Fruit fly (Drosophila melanogaster) whole organism, embryonic: ENCODE data around the gene CG14742.

Source experiments
- CG13624 ChIP-seq: fragments of 200-800 bp; sonication (Bioruptor generic); optimal IDR thresholded peaks from 2 replicates; lab custom pipeline; 2016; ENCODE audit warnings: missing biosample characterization, missing genetic modification characterization
- CG17802 ChIP-seq: fragments of 200-800 bp; sonication (Bioruptor generic); optimal IDR thresholded peaks from 2 replicates; lab custom pipeline; 2018; ENCODE audit warnings: missing biosample characterization, mild to moderate bottlenecking, missing genetic modification characterization, moderate library complexity
- CG18011 ChIP-seq: fragments of 200-800 bp; sonication (Bioruptor generic); optimal IDR thresholded peaks from 2 replicates; lab custom pipeline; 2017; ENCODE audit warnings: missing biosample characterization, missing genetic modification characterization, mild to moderate bottlenecking, moderate library complexity, missing genotype
- CG4730 ChIP-seq: fragments of 200-800 bp; sonication (Bioruptor generic); IDR thresholded peaks from 2 replicates; pipeline ENCODE4 v1.3.6; 2022; ENCODE audit warnings: missing biosample characterization, missing genetic modification characterization
- Dref ChIP-seq: fragments of 200-800 bp; sonication (Bioruptor generic); IDR thresholded peaks from 2 replicates; pipeline ENCODE4 v1.3.6; 2022; ENCODE audit warnings: missing biosample characterization, missing genetic modification characterization
- Lpt ChIP-seq: fragments of >200 bp; optimal IDR thresholded peaks from 2 replicates; lab custom pipeline; 2018; ENCODE audit warnings: missing biosample characterization, missing genetic modification characterization
- cg ChIP-seq: fragments of 200-800 bp; sonication (Bioruptor generic); optimal IDR thresholded peaks from 3 replicates; lab custom pipeline; 2019; ENCODE audit warnings: missing biosample characterization, mild to moderate bottlenecking, missing genetic modification characterization, moderate library complexity
- slou ChIP-seq: fragments of 200-800 bp; sonication (Bioruptor generic); optimal IDR thresholded peaks from 3 replicates; lab custom pipeline; 2016; ENCODE audit warnings: missing biosample characterization, missing genetic modification characterization
- sug ChIP-seq: fragments of 200-800 bp; optimal IDR thresholded peaks from 2 replicates; lab custom pipeline; 2019; ENCODE audit warnings: missing biosample characterization, mild to moderate bottlenecking, missing genetic modification characterization, moderate library complexity
- tll ChIP-seq, 2 experiments: fragments of 200-800 bp in 1 of 2; fragments of >200 bp in 1 of 2; sonication (Bioruptor generic) in 1 of 2; optimal IDR thresholded peaks; 2 replicates each; lab custom pipeline; 2017 to 2019; ENCODE audit warnings: missing biosample characterization in 2 of 2, missing genetic modification characterization in 2 of 2, mild to moderate bottlenecking in 1 of 2, moderate library complexity in 1 of 2
- usp ChIP-seq: fragments of >200 bp; optimal IDR thresholded peaks from 2 replicates; lab custom pipeline; 2017; ENCODE audit warnings: missing biosample characterization, missing genetic modification characterization

DNA sequence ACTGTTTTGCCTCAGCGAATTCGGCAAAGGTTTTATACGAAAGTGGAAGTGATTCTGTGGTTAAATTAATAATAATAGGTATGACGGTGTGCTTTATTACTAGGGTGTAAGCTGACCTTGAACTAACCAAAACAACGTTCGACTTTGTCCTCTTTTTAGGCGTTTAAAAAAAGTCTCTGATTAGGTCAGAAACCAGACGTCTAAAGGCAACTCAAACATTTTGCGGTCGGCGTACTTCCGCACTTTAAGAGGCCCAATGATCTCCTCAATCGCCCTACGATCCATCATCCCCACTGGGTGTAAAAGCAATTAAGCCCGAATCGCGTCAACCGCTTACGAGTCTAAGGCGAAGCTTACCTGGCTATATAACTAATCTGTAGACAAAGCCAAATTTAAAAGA is 24.9 kb downstream of the CG14742 start, which contains the start of gene Cyp313a3:
- TF ChIP-seq usp (no peak), CG4730 (GFP tag; lab: Robert Waterston, UW) (no peak), Lpt (GFP tag; lab: Kevin White, UChicago) (no peak), CG18011 (GFP tag; lab: Kevin White, UChicago) (no peak), tll (GFP tag; optimal IDR thresholded peaks at IDR 0.05; lab: Kevin White, UChicago) (no peak), slou (GFP tag; lab: Kevin White, UChicago) (no peak), cg (GFP tag; lab: Kevin White, UChicago) (no peak), Dref (GFP tag; lab: Robert Waterston, UW) (no peak), sug (tag; lab: Kevin White, UChicago) (no peak), CG13624 (GFP tag; lab: Kevin White, UChicago) (no peak), CG17802 (no peak)
